Fruit fly (Drosophila melanogaster) whole organism, pupa: ENCODE data around the gene CG31867.

Experiments
- CG4496 ChIP-seq: fragments of 200-800 bp; sonication (Bioruptor generic); IDR thresholded peaks from 3 replicates; pipeline ENCODE4 v1.3.6; 2022; ENCODE audit warnings: missing biosample characterization, missing genetic modification characterization
- CG8301 ChIP-seq: fragments of 200-800 bp; sonication (Bioruptor generic); optimal IDR thresholded peaks from 2 replicates; lab custom pipeline; 2018; ENCODE audit warnings: missing biosample characterization, mild to moderate bottlenecking, missing genetic modification characterization
- Pif1B ChIP-seq: fragments of 200-800 bp; sonication (Bioruptor generic); optimal IDR thresholded peaks from 3 replicates; lab custom pipeline; 2016; ENCODE audit warnings: missing biosample characterization, missing genetic modification characterization

- TF ChIP-seq CG4496 (GFP tag; lab: Robert Waterston, UW) (no peak), CG8301 (tag; lab: Kevin White, UChicago) (no peak), Pif1B (GFP tag; lab: Kevin White, UChicago) (no peak)
Observed at dm6 chr2L:11170549-11170948, 25.3 kb upstream of the CG31867 start.
